Fruit fly (Drosophila melanogaster) whole organism, pupa: ENCODE measurements around the gene CG13454.

ENCODE experiments used
- CG10348 ChIP-seq: fragments of 200-800 bp; sonication (Bioruptor generic); IDR thresholded peaks from 2 replicates; pipeline ENCODE4 v1.3.6; 2022; ENCODE audit warnings: missing biosample characterization, missing genetic modification characterization
- CG12605 ChIP-seq: fragments of 200-800 bp; sonication (Bioruptor generic); IDR thresholded peaks from 2 replicates; pipeline ENCODE4 v1.3.6; 2022; ENCODE audit warnings: missing biosample characterization, missing genetic modification characterization
- CG14655 ChIP-seq: fragments of 200-800 bp; sonication (Bioruptor generic); optimal IDR thresholded peaks from 3 replicates; lab custom pipeline; 2017; ENCODE audit warnings: mild to moderate bottlenecking, missing biosample characterization, missing genetic modification reagents, missing genetic modification characterization
- CG8301 ChIP-seq: fragments of 200-800 bp; sonication (Bioruptor generic); optimal IDR thresholded peaks from 2 replicates; lab custom pipeline; 2018; ENCODE audit warnings: missing biosample characterization, mild to moderate bottlenecking, missing genetic modification characterization
- Snoo ChIP-seq: fragments of 200-800 bp; sonication (Bioruptor generic); optimal IDR thresholded peaks from 3 replicates; lab custom pipeline; 2017; ENCODE audit warnings: missing biosample characterization, mild to moderate bottlenecking, missing genetic modification characterization, inconsistent platforms
- fd96Ca ChIP-seq: fragments of 200-800 bp; sonication (Bioruptor generic); IDR thresholded peaks from 3 replicates; pipeline ENCODE4 v1.3.6; 2022; ENCODE audit warnings: missing biosample characterization, missing genetic modification characterization

DNA sequence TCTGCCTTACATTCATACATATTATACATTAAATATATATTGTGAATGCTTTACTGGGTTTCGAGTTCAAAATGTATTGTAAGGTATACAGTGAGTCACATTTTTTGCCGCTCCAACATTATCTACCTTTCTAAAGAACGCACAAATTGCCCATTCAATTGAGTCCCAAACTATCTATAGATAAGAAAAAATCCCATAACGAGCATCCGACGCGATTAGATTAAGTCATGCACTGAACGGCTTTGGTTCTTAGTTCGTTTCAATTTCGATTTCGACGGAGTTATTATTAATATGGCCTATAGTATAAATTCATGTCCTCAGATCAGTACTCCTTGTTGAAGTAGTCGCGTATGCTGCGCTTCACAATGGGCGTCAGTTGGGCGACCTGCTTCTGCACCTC, 652 bp upstream of the CG13454 start:
- TF ChIP-seq fd96Ca (no peak), CG12605 (no peak), CG8301 (tag; lab: Kevin White, UChicago) (no peak), CG10348 (GFP tag; lab: Robert Waterston, UW) (no peak), Snoo (tag; lab: Kevin White, UChicago) (no peak), CG14655 (GFP tag; lab: Kevin White, UChicago) (no peak)
